Worm (Caenorhabditis elegans): Measurements from ENCODE around the gene E02H4.6.

- TF ChIP-seq nhr-76 (tag; optimal IDR thresholded peaks at IDR 0.05): no peak
- no peak for TF ChIP-seq nhr-28 (tag; optimal IDR thresholded peaks at IDR 0.05)
- TF ChIP-seq nhr-12 (tag; optimal IDR thresholded peaks at IDR 0.05): no peak
- no peak for TF ChIP-seq unc-39 (tag; optimal IDR thresholded peaks at IDR 0.05)
Observed at ce11 chrX:14287888-14288287, 35.9 kb upstream of the E02H4.6 start.
